Fruit fly (Drosophila melanogaster) whole organism, prepupa: ENCODE results near the gene CG13667.

Source experiments
- Blimp-1 ChIP-seq: fragments of 200-800 bp; sonication (Bioruptor generic); optimal IDR thresholded peaks from 3 replicates; lab custom pipeline; 2017; ENCODE audit warnings: missing biosample characterization, missing genetic modification characterization, mild to moderate bottlenecking, moderate library complexity, missing genetic modification reagents
- CG10669 ChIP-seq: fragments of 200-800 bp; sonication (Bioruptor generic); optimal IDR thresholded peaks from 3 replicates; lab custom pipeline; 2018; ENCODE audit warnings: missing biosample characterization, mild to moderate bottlenecking, missing genetic modification characterization, moderate library complexity
- CG11762 ChIP-seq: fragments of 200-800 bp; sonication (Bioruptor generic); optimal IDR thresholded peaks from 3 replicates; lab custom pipeline; 2016; ENCODE audit warnings: missing biosample characterization, missing genetic modification characterization; ENCODE audit not compliant: insufficient read depth
- CG11902 ChIP-seq: fragments of 200-800 bp; sonication (Bioruptor generic); optimal IDR thresholded peaks from 3 replicates; lab custom pipeline; 2016; ENCODE audit warnings: missing biosample characterization, missing genetic modification characterization
- CG15336 ChIP-seq: fragments of 200-800 bp; sonication (Bioruptor generic); IDR thresholded peaks from 2 replicates; pipeline ENCODE4 v1.3.6; 2022; ENCODE audit warnings: missing biosample characterization, missing genetic modification characterization
- CG1621 ChIP-seq: fragments of 200-800 bp; sonication (Bioruptor generic); optimal IDR thresholded peaks from 3 replicates; lab custom pipeline; 2018; ENCODE audit warnings: missing biosample characterization, mild to moderate bottlenecking, missing genetic modification characterization
- CG16779 ChIP-seq: fragments of 200-800 bp; sonication (Bioruptor generic); optimal IDR thresholded peaks from 3 replicates; lab custom pipeline; 2017; ENCODE audit warnings: missing biosample characterization, mild to moderate bottlenecking, missing genetic modification characterization
- CG31627 ChIP-seq: fragments of 200-800 bp; sonication (Bioruptor generic); optimal IDR thresholded peaks from 3 replicates; lab custom pipeline; 2016; ENCODE audit warnings: missing biosample characterization, missing genetic modification characterization
- CG34406 ChIP-seq: fragments of 200-800 bp; sonication (Bioruptor generic); optimal IDR thresholded peaks from 3 replicates; lab custom pipeline; 2016; ENCODE audit warnings: missing biosample characterization, missing genetic modification characterization
- CG4318 ChIP-seq: fragments of 200-800 bp; sonication (Bioruptor generic); optimal IDR thresholded peaks from 3 replicates; lab custom pipeline; 2017; ENCODE audit warnings: missing biosample characterization, mild to moderate bottlenecking, missing genetic modification characterization
- CG6163 ChIP-seq: fragments of 200-800 bp; sonication (Bioruptor generic); IDR thresholded peaks from 3 replicates; pipeline ENCODE4 v1.3.6; 2022; ENCODE audit warnings: missing biosample characterization, missing genetic modification characterization
- CG6792 ChIP-seq: fragments of 200-800 bp; sonication (Bioruptor generic); optimal IDR thresholded peaks from 3 replicates; lab custom pipeline; 2016; ENCODE audit warnings: missing biosample characterization, missing genetic modification characterization
- CG6808 ChIP-seq: fragments of 200-800 bp; sonication (Bioruptor generic); optimal IDR thresholded peaks from 3 replicates; lab custom pipeline; 2017; ENCODE audit warnings: missing biosample characterization, missing genetic modification characterization, mild to moderate bottlenecking, moderate library complexity, missing genetic modification reagents
- CG6854 ChIP-seq: fragments of 200-800 bp; sonication (Bioruptor generic); optimal IDR thresholded peaks from 2 replicates; lab custom pipeline; 2017; ENCODE audit warnings: missing biosample characterization, mild to moderate bottlenecking, missing genetic modification characterization
- CG8319 ChIP-seq: fragments of 200-800 bp; sonication (Bioruptor generic); optimal IDR thresholded peaks from 3 replicates; lab custom pipeline; 2016; ENCODE audit warnings: missing biosample characterization, missing genetic modification characterization
- CG8632 ChIP-seq: fragments of 200-800 bp; sonication (Bioruptor generic); optimal IDR thresholded peaks from 3 replicates; lab custom pipeline; 2016; ENCODE audit warnings: missing biosample characterization, missing genetic modification characterization
- Eip75B ChIP-seq: fragments of 200-800 bp; sonication (Bioruptor generic); optimal IDR thresholded peaks from 3 replicates; lab custom pipeline; 2016; ENCODE audit warnings: missing biosample characterization, missing genetic modification characterization
- Eip78C ChIP-seq: fragments of 200-800 bp; sonication (Bioruptor generic); peaks from one replicate; lab custom pipeline; 2016; ENCODE audit warnings: missing biosample characterization, missing genetic modification characterization
- Eip93F ChIP-seq: fragments of 200-800 bp; sonication (Bioruptor generic); optimal IDR thresholded peaks from 2 replicates; lab custom pipeline; 2016; ENCODE audit warnings: missing biosample characterization, mild to moderate bottlenecking, missing genetic modification characterization
- Gug ChIP-seq: fragments of 200-800 bp; sonication (Bioruptor generic); IDR thresholded peaks from 2 replicates; pipeline ENCODE4 v1.3.6; 2022; ENCODE audit warnings: missing biosample characterization, missing genetic modification characterization
- Hr38 ChIP-seq: sonication (Bioruptor generic); optimal IDR thresholded peaks from 2 replicates; lab custom pipeline; 2016; ENCODE audit warnings: missing biosample characterization, missing genetic modification characterization
- Met ChIP-seq: fragments of 200-800 bp; sonication (Bioruptor generic); optimal IDR thresholded peaks from 3 replicates; lab custom pipeline; 2016; ENCODE audit warnings: missing biosample characterization, missing genetic modification characterization
- OdsH ChIP-seq: fragments of 200-800 bp; sonication (Bioruptor generic); optimal IDR thresholded peaks from 3 replicates; lab custom pipeline; 2016; ENCODE audit warnings: missing biosample characterization, missing genetic modification characterization
- Smox ChIP-seq: fragments of 200-800 bp; sonication (Bioruptor generic); optimal IDR thresholded peaks from 3 replicates; lab custom pipeline; 2016; ENCODE audit warnings: missing biosample characterization, missing genetic modification characterization
- Sox102F ChIP-seq: fragments of 200-800 bp; sonication (Bioruptor generic); optimal IDR thresholded peaks from 2 replicates; lab custom pipeline; 2016; ENCODE audit warnings: missing biosample characterization, mild to moderate bottlenecking, missing genetic modification characterization
- Sox14 ChIP-seq: fragments of 200-800 bp; sonication (Bioruptor generic); optimal IDR thresholded peaks from 3 replicates; lab custom pipeline; 2016; ENCODE audit warnings: missing biosample characterization, missing genetic modification characterization
- Sox15 ChIP-seq: fragments of 200-800 bp; sonication (Bioruptor generic); optimal IDR thresholded peaks from 3 replicates; lab custom pipeline; 2016; ENCODE audit warnings: missing biosample characterization, missing genetic modification characterization
- cyc ChIP-seq: fragments of 200-800 bp; sonication (Bioruptor generic); optimal IDR thresholded peaks from 3 replicates; lab custom pipeline; 2016; ENCODE audit warnings: missing biosample characterization, missing genetic modification characterization
- eg ChIP-seq: fragments of 200-800 bp; sonication (Bioruptor generic); IDR thresholded peaks from 3 replicates; pipeline ENCODE4 v1.3.6; 2022; ENCODE audit warnings: missing biosample characterization, missing genetic modification characterization
- esn ChIP-seq: fragments of 200-800 bp; sonication (Bioruptor generic); optimal IDR thresholded peaks from 2 replicates; lab custom pipeline; 2016; ENCODE audit warnings: missing biosample characterization, mild to moderate bottlenecking, missing genetic modification characterization, moderate library complexity
- fd59A ChIP-seq: fragments of 200-800 bp; sonication (Bioruptor generic); optimal IDR thresholded peaks from 2 replicates; lab custom pipeline; 2017; ENCODE audit warnings: missing biosample characterization, mild to moderate bottlenecking, missing genetic modification characterization, missing genetic modification reagents
- fd85E ChIP-seq: fragments of 200-800 bp; sonication (Bioruptor generic); optimal IDR thresholded peaks from 3 replicates; lab custom pipeline; 2016; ENCODE audit warnings: missing biosample characterization, missing genetic modification characterization
- fkh ChIP-seq: fragments of 200-800 bp; sonication (Bioruptor generic); optimal IDR thresholded peaks from 3 replicates; lab custom pipeline; 2017; ENCODE audit warnings: missing biosample characterization, mild to moderate bottlenecking, missing genetic modification characterization, moderate library complexity
- lz ChIP-seq: fragments of 200-800 bp; sonication (Bioruptor generic); optimal IDR thresholded peaks from 3 replicates; lab custom pipeline; 2016; ENCODE audit warnings: missing biosample characterization, missing genetic modification characterization
- net ChIP-seq: fragments of 200-800 bp; sonication (Bioruptor generic); optimal IDR thresholded peaks from 3 replicates; lab custom pipeline; 2016; ENCODE audit warnings: missing biosample characterization, missing genetic modification characterization
- pdm3 ChIP-seq: fragments of 200-800 bp; sonication (Bioruptor generic); optimal IDR thresholded peaks from 3 replicates; lab custom pipeline; 2016; ENCODE audit warnings: missing biosample characterization, missing genetic modification characterization
- salr ChIP-seq, 2 experiments: fragments of 200-800 bp; sonication (Bioruptor generic); optimal IDR thresholded peaks; 3 replicates each; lab custom pipeline; 2016 to 2018; ENCODE audit warnings: missing biosample characterization in 2 of 2, missing genetic modification characterization in 2 of 2, mild to moderate bottlenecking in 1 of 2
- spab ChIP-seq: fragments of 200-800 bp; sonication (Bioruptor generic); optimal IDR thresholded peaks from 2 replicates; lab custom pipeline; 2017; ENCODE audit warnings: missing biosample characterization, mild to moderate bottlenecking, missing genetic modification characterization, missing genetic modification reagents
- ss ChIP-seq, 2 experiments: fragments of 200-800 bp; sonication (Bioruptor generic); optimal IDR thresholded peaks; 2 replicates in 1 of 2; 3 replicates in 1 of 2; lab custom pipeline; 2017 to 2018; ENCODE audit warnings: mild to moderate bottlenecking in 2 of 2, missing biosample characterization in 2 of 2, missing genetic modification characterization in 2 of 2, moderate library complexity in 1 of 2
- svp ChIP-seq: fragments of 200-800 bp; sonication (Bioruptor generic); peaks from one replicate; lab custom pipeline; 2016; ENCODE audit warnings: missing biosample characterization, missing genetic modification characterization
- topi ChIP-seq: fragments of 200-800 bp; sonication (Bioruptor generic); optimal IDR thresholded peaks from 3 replicates; lab custom pipeline; 2016; ENCODE audit warnings: missing biosample characterization, missing genetic modification characterization
- vri ChIP-seq: fragments of 200-800 bp; sonication (Bioruptor generic); optimal IDR thresholded peaks from 3 replicates; lab custom pipeline; 2016; ENCODE audit warnings: missing biosample characterization, mild to moderate bottlenecking, missing genetic modification characterization

The CG13667 gene

dm6 chr3L:8452986-8453385 lies 47.7 kb downstream of the CG13667 start:
- TF ChIP-seq Eip93F (GFP tag; lab: Kevin White, UChicago) = peak; percentile 26
- TF ChIP-seq Smox = no peak
- peak; percentile 78 for TF ChIP-seq svp (GFP tag; lab: Kevin White, UChicago)

dm6 chr3L:8453443-8454360 lies 48.4 kb downstream of the CG13667 start:
- TF ChIP-seq esn (GFP tag; lab: Kevin White, UChicago) (peak; percentile 14), cyc (GFP tag; lab: Kevin White, UChicago) (no peak), Smox (no peak), svp (GFP tag; lab: Kevin White, UChicago) (peak; percentile 73), topi (GFP tag; lab: Kevin White, UChicago) (no peak), eg (GFP tag; lab: Robert Waterston, UW) (no peak), Hr38 (GFP tag; lab: Kevin White, UChicago) (no peak), CG1621 (tag; lab: Kevin White, UChicago) (no peak), CG8632 (GFP tag; lab: Kevin White, UChicago) (no peak), fkh (peak; percentile 16), pdm3 (GFP tag; lab: Kevin White, UChicago) (peak; percentile 0), CG31627 (no peak), Eip78C (GFP tag; lab: Kevin White, UChicago) (peak; percentile 21), CG11902 (GFP tag; lab: Kevin White, UChicago) (no peak), Met (GFP tag; lab: Kevin White, UChicago) (no peak), CG15336 (GFP tag; lab: Robert Waterston, UW) (no peak), Sox14 (GFP tag; lab: Kevin White, UChicago) (no peak), Blimp-1 (GFP tag; lab: Kevin White, UChicago) (no peak), vri (GFP tag; lab: Kevin White, UChicago) (peak; percentile 70), Gug (0 out of 2 replicates have a peak, but pooled peaks have one; percentile 11), Eip93F (GFP tag; lab: Kevin White, UChicago) (peak; percentile 15), lz (GFP tag; lab: Kevin White, UChicago) (no peak), Eip75B (GFP tag; lab: Kevin White, UChicago) (no peak), CG11762 (GFP tag; lab: Kevin White, UChicago) (no peak), fd85E (no peak), CG6808 (GFP tag; lab: Kevin White, UChicago) (no peak), Sox102F (GFP tag; lab: Kevin White, UChicago) (peak; percentile 29)

dm6 chr3L:8455015-8455908 lies 50.0 kb downstream of the CG13667 start:
- TF ChIP-seq CG8319 (GFP tag; lab: Kevin White, UChicago) (peak; percentile 92), esn (GFP tag; lab: Kevin White, UChicago) (peak; percentile 96), salr (GFP tag; optimal IDR thresholded peaks at IDR 0.05; lab: Kevin White, UChicago) (peak; percentile 53 to 97), CG16779 (peak; percentile 96), CG4318 (GFP tag; lab: Kevin White, UChicago) (peak; percentile 94), eg (GFP tag; lab: Robert Waterston, UW) (peak; percentile 86), CG10669 (GFP tag; lab: Kevin White, UChicago) (peak; percentile 95), Smox (peak; percentile 91), CG8632 (GFP tag; lab: Kevin White, UChicago) (peak; percentile 95), spab (peak; percentile 96), CG6854 (peak; percentile 94), net (GFP tag; lab: Kevin White, UChicago) (peak; percentile 95), ss (GFP tag; optimal IDR thresholded peaks at IDR 0.05; lab: Kevin White, UChicago) (peak; percentile 95 to 96), CG31627 (peak; percentile 89), Eip75B (GFP tag; lab: Kevin White, UChicago) (peak; percentile 96), topi (GFP tag; lab: Kevin White, UChicago) (peak; percentile 94), Blimp-1 (GFP tag; lab: Kevin White, UChicago) (peak; percentile 85), Sox15 (peak; percentile 82), OdsH (GFP tag; lab: Kevin White, UChicago) (peak; percentile 94), CG6163 (GFP tag; lab: Robert Waterston, UW) (peak; percentile 91), fkh (peak; percentile 74), fd59A (peak; percentile 89), CG11902 (GFP tag; lab: Kevin White, UChicago) (peak; percentile 89), CG34406 (GFP tag; lab: Kevin White, UChicago) (peak; percentile 95), cyc (GFP tag; lab: Kevin White, UChicago) (peak; percentile 90), CG6792 (GFP tag; lab: Kevin White, UChicago) (peak; percentile 95)
